Worm (Caenorhabditis elegans): Measurements from ENCODE around the gene nhr-55.

DNA sequence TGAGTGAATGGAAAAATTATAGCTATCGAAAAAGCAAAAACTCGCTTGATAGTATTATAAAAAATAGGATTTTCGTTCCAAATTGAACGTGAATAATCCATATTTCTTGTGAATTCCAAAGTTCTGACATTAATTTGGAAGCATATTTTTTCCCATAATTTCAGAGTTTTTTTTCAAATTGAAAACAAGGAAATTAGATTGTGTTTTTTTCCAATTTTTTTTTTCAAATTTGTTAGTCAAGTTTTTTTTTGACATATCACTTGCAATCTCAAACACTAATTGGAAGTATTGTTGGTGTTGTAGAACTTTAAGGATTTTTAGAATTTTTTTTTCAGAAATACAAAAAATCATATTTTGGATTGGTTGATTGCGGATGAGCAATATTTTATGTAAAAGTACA lies 31.4 kb upstream of the nhr-55 start, which contains the start of gene srh-34:
- no peak for TF ChIP-seq him-1 (tag; optimal IDR thresholded peaks at IDR 0.05)
- TF ChIP-seq dao-5 (tag; optimal IDR thresholded peaks at IDR 0.05), result no peak
- TF ChIP-seq W03F9.2 (tag; optimal IDR thresholded peaks at IDR 0.05), result no peak

All from whole organism, L4/young adult.